Worm (Caenorhabditis elegans): Measurements from ENCODE around the gene F48E8.4.
A peak's percentile ranks its signal among the peaks of the same experiment; 100 is the strongest.

F48E8.4 gene

DNA sequence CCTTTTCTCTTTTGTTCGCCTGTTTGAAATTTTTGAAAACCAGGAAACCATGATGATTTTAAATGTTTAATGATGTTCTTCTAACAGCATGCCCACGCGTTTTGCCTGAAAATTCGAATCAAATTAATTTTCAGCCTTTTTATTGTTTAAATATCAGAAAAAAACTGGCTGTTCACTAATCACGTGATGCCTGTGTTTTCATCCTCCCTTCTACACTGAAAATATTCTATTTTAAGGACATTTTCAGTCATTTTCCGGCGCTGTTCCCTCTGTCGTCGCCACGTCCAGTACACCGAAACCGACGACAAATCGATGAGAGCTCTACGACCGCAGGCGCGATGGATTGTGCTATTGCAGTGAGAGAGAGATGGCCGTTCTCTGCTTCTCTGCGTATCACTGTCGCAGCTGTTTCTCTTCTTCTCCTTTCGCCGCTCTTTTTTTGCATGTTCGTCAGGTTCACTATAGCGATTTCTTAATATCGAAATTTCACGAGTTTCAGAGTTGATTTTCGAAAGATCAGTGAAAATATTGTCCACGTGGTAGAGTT, 3.6 kb upstream of the F48E8.4 start, which contains the start of gene F48E8.8 (continued):
- peak; percentile 76; the same call in 1 of the 2 replicates for TF ChIP-seq hmg-1.2 (GFP tag; IDR thresholded peaks at IDR 0.05)
- TF ChIP-seq cebp-1 (GFP tag; IDR thresholded peaks at IDR 0.05): 0 out of 2 replicates have a peak, but pooled peaks have one; percentile 13
- TF ChIP-seq cebp-1 (tag; optimal IDR thresholded peaks at IDR 0.05): peak; percentile 81
- TF ChIP-seq athp-1 (tag; optimal IDR thresholded peaks at IDR 0.05): no peak
- TF ChIP-seq unc-130 (GFP tag; optimal IDR thresholded peaks at IDR 0.05): no peak
- peak; percentile 22 for TF ChIP-seq ztf-18 (tag; optimal IDR thresholded peaks at IDR 0.05)
- no peak for TF ChIP-seq ama-1 (optimal IDR thresholded peaks at IDR 0.05)
- TF ChIP-seq ama-1 (GFP tag; optimal IDR thresholded peaks at IDR 0.05): no peak
- peak; percentile 13 for TF ChIP-seq madf-10 (tag; optimal IDR thresholded peaks at IDR 0.05)
- TF ChIP-seq dpff-1 (tag; optimal IDR thresholded peaks at IDR 0.05): no peak
- TF ChIP-seq ceh-100 (GFP tag; IDR thresholded peaks at IDR 0.05): no peak
- no peak for TF ChIP-seq nhr-27 (tag; optimal IDR thresholded peaks at IDR 0.05)
- TF ChIP-seq aptf-3 (GFP tag; IDR thresholded peaks at IDR 0.05): no peak
- TF ChIP-seq repo-1 (tag; optimal IDR thresholded peaks at IDR 0.05): no peak
- no peak for TF ChIP-seq madf-8 (GFP tag; conservative IDR thresholded peaks at IDR 0.05)
- TF ChIP-seq egrh-3 (GFP tag; IDR thresholded peaks at IDR 0.05): no peak
- TF ChIP-seq lin-35 (GFP tag; optimal IDR thresholded peaks at IDR 0.05): peak in 1 of 3 experiments; percentile 43
- TF ChIP-seq lsy-27 (tag; optimal IDR thresholded peaks at IDR 0.05; ENCODE audit: borderline replicate concordance, insufficient read depth): no peak
- TF ChIP-seq zfh-2 (GFP tag; conservative IDR thresholded peaks at IDR 0.05): peak; percentile 77
- TF ChIP-seq ceh-27 (GFP tag; optimal IDR thresholded peaks at IDR 0.05): peak; percentile 22
- TF ChIP-seq bed-2 (GFP tag; IDR thresholded peaks at IDR 0.05): no peak
- TF ChIP-seq dox-1 (GFP tag; IDR thresholded peaks at IDR 0.05): peak; percentile 24; the same call in 1 of the 2 replicates
- no peak for TF ChIP-seq B0336.3 (GFP tag; IDR thresholded peaks at IDR 0.05)
- TF ChIP-seq lin-40 (tag; optimal IDR thresholded peaks at IDR 0.05): peak; percentile 21
- no peak for TF ChIP-seq zim-3 (tag; optimal IDR thresholded peaks at IDR 0.05)
- no peak for TF ChIP-seq K12H6.12 (tag; optimal IDR thresholded peaks at IDR 0.05)
- no peak for TF ChIP-seq hlh-26 (GFP tag; conservative IDR thresholded peaks at IDR 0.05)
- TF ChIP-seq tbp1 (GFP tag; optimal IDR thresholded peaks at IDR 0.05): peak; percentile 21
- no peak for TF ChIP-seq madf-6 (GFP tag; IDR thresholded peaks at IDR 0.05)
- no peak for TF ChIP-seq Y67H2A.10 (GFP tag; conservative IDR thresholded peaks at IDR 0.05)
- no peak for TF ChIP-seq F10E7.11 (tag; optimal IDR thresholded peaks at IDR 0.05)
- peak; percentile 51 for TF ChIP-seq lin-54 (GFP tag; optimal IDR thresholded peaks at IDR 0.05)
- TF ChIP-seq aptf-2 (GFP tag; conservative IDR thresholded peaks at IDR 0.05): no peak

- no peak for TF ChIP-seq aptf-2 (GFP tag; conservative IDR thresholded peaks at IDR 0.05)
- no peak for TF ChIP-seq Y53F4B.3 (GFP tag; IDR thresholded peaks at IDR 0.05)
- no peak for TF ChIP-seq unc-62 (GFP tag; optimal IDR thresholded peaks at IDR 0.05)
- no peak for TF ChIP-seq madf-10 (tag; optimal IDR thresholded peaks at IDR 0.05)
- TF ChIP-seq mxl-1 (tag; optimal IDR thresholded peaks at IDR 0.05): no peak
- no peak for TF ChIP-seq ceh-27 (GFP tag; optimal IDR thresholded peaks at IDR 0.05)
- TF ChIP-seq K12H6.12 (tag; optimal IDR thresholded peaks at IDR 0.05): no peak
- no peak for TF ChIP-seq mes-4 (tag; optimal IDR thresholded peaks at IDR 0.05)
- no peak for TF ChIP-seq F37B4.10 (GFP tag; IDR thresholded peaks at IDR 0.05)
- TF ChIP-seq bed-2 (GFP tag; IDR thresholded peaks at IDR 0.05): no peak
- no peak for TF ChIP-seq F39B2.1 (GFP tag; IDR thresholded peaks at IDR 0.05)
- TF ChIP-seq F10E7.11 (tag; optimal IDR thresholded peaks at IDR 0.05): no peak
- TF ChIP-seq hlh-26 (GFP tag; conservative IDR thresholded peaks at IDR 0.05): no peak
- no peak for TF ChIP-seq hrde-1 (tag; optimal IDR thresholded peaks at IDR 0.05; ENCODE audit: borderline replicate concordance)
- TF ChIP-seq F33H1.4 (GFP tag; IDR thresholded peaks at IDR 0.05): no peak
- TF ChIP-seq him-1 (tag; optimal IDR thresholded peaks at IDR 0.05): no peak
- no peak for TF ChIP-seq Y53G8AR.9 (GFP tag; conservative IDR thresholded peaks at IDR 0.05)
- no peak for TF ChIP-seq ztf-3 (GFP tag; optimal IDR thresholded peaks at IDR 0.05)
Measured at ce11 chrIII:5450430-5450829, 3.0 kb upstream of the F48E8.4 start, which contains the start of gene paa-1. Gene paa-1 (plus strand): TSS chrIII:5450730.
